Fruit fly (Drosophila melanogaster): ENCODE measurements around the gene elav.
"Not testable (repeated sequence)": the region's sequence is repeated elsewhere in the genome, so short reads cannot be mapped to it uniquely, and the experiment has no call there.

The elav gene

dm6 chrX:494607-495006 lies 28.4 kb downstream of the elav start, which contains the start of gene CG17778:
CG17778 (plus strand) TSS chrX:494614.
- TF ChIP-seq ovo (GFP tag; optimal IDR thresholded peaks at IDR 0.05), result no peak

dm6 chrX:494191-494554 lies 28.9 kb downstream of the elav start:
- no peak for TF ChIP-seq cic (GFP tag; optimal IDR thresholded peaks at IDR 0.05)
- TF ChIP-seq CG1620 (GFP tag; optimal IDR thresholded peaks at IDR 0.05), result no peak
- no peak for TF ChIP-seq CG11617 (GFP tag; optimal IDR thresholded peaks at IDR 0.05)
- TF ChIP-seq kay (GFP tag; ENCODE audit: borderline replicate concordance), result no peak

dm6 chrX:493445-494190 lies 29.4 kb downstream of the elav start, which contains the start of gene CG17896:
CG17896 (minus strand) TSS chrX:493495.
- TF ChIP-seq toe (GFP tag; optimal IDR thresholded peaks at IDR 0.05), result peak; percentile 15
- TF ChIP-seq Hr96 (GFP tag; optimal IDR thresholded peaks at IDR 0.05), result no peak
- TF ChIP-seq CG14711 (tag; optimal IDR thresholded peaks at IDR 0.05), result peak; percentile 94
- peak; percentile 92 for TF ChIP-seq tj (GFP tag; optimal IDR thresholded peaks at IDR 0.05)
- peak; percentile 96 for TF ChIP-seq bab1 (GFP tag; optimal IDR thresholded peaks at IDR 0.05)
- TF ChIP-seq CG7045 (GFP tag; optimal IDR thresholded peaks at IDR 0.05), result peak; percentile 87
- TF ChIP-seq CG1620 (GFP tag; optimal IDR thresholded peaks at IDR 0.05), result no peak
- no peak for TF ChIP-seq kay (GFP tag; ENCODE audit: borderline replicate concordance)
- TF ChIP-seq Crg-1 (GFP tag; optimal IDR thresholded peaks at IDR 0.05), result peak; percentile 86
- TF ChIP-seq CG11617 (GFP tag; optimal IDR thresholded peaks at IDR 0.05), result peak; percentile 89
- peak; percentile 80 for TF ChIP-seq Clk (GFP tag; optimal IDR thresholded peaks at IDR 0.05)
- peak; percentile 99 for TF ChIP-seq ovo (GFP tag; optimal IDR thresholded peaks at IDR 0.05)
- no peak for TF ChIP-seq CG5204 (GFP tag; optimal IDR thresholded peaks at IDR 0.05)
- TF ChIP-seq pad (GFP tag; optimal IDR thresholded peaks at IDR 0.05), result peak; percentile 82
- TF ChIP-seq Mnt (GFP tag; optimal IDR thresholded peaks at IDR 0.05), result peak; percentile 78
- TF ChIP-seq CG33017 (tag; optimal IDR thresholded peaks at IDR 0.05), result peak; percentile 96
- TF ChIP-seq CG7101 (tag; optimal IDR thresholded peaks at IDR 0.05), result peak; percentile 96
- TF ChIP-seq CG12768 (GFP tag; optimal IDR thresholded peaks at IDR 0.05), result peak; percentile 89
- TF ChIP-seq cic (GFP tag; optimal IDR thresholded peaks at IDR 0.05), result peak; percentile 91

- TF ChIP-seq CG12768 (GFP tag; optimal IDR thresholded peaks at IDR 0.05), result peak; percentile 35
- no peak for TF ChIP-seq kay (GFP tag; ENCODE audit: borderline replicate concordance)
- TF ChIP-seq pad (GFP tag; optimal IDR thresholded peaks at IDR 0.05), result no peak
- no peak for TF ChIP-seq CG1620 (GFP tag; optimal IDR thresholded peaks at IDR 0.05)
- TF ChIP-seq Crg-1 (GFP tag; optimal IDR thresholded peaks at IDR 0.05), result no peak
- TF ChIP-seq cic (GFP tag; optimal IDR thresholded peaks at IDR 0.05), result no peak
- TF ChIP-seq toe (GFP tag; optimal IDR thresholded peaks at IDR 0.05), result no peak
- TF ChIP-seq CG11617 (GFP tag; optimal IDR thresholded peaks at IDR 0.05), result peak; percentile 11
- TF ChIP-seq Mnt (GFP tag; optimal IDR thresholded peaks at IDR 0.05), result no peak
Observed at dm6 chrX:492701-493299, 30.2 kb downstream of the elav start.

dm6 chrX:487517-487957 lies 35.5 kb downstream of the elav start, which contains the start of the genes CG18273 and CG3156:
CG18273 (minus strand) TSS chrX:487581.
CG3156 (plus strand) TSS chrX:487878.
- TF ChIP-seq CG1620 (GFP tag; optimal IDR thresholded peaks at IDR 0.05), result peak; percentile 21
- TF ChIP-seq CG14711 (tag; optimal IDR thresholded peaks at IDR 0.05), result peak; percentile 35
- peak; percentile 1 for TF ChIP-seq CG7045 (GFP tag; optimal IDR thresholded peaks at IDR 0.05)
- TF ChIP-seq Hr96 (GFP tag; optimal IDR thresholded peaks at IDR 0.05), result no peak
- TF ChIP-seq tj (GFP tag; optimal IDR thresholded peaks at IDR 0.05), result peak; percentile 6
- TF ChIP-seq toe (GFP tag; optimal IDR thresholded peaks at IDR 0.05), result no peak
- no peak for TF ChIP-seq kay (GFP tag; ENCODE audit: borderline replicate concordance)
- no peak for TF ChIP-seq Crg-1 (GFP tag; optimal IDR thresholded peaks at IDR 0.05)
- no peak for TF ChIP-seq Clk (GFP tag; optimal IDR thresholded peaks at IDR 0.05)
- peak; percentile 57 for TF ChIP-seq bab1 (GFP tag; optimal IDR thresholded peaks at IDR 0.05)
- TF ChIP-seq cic (GFP tag; optimal IDR thresholded peaks at IDR 0.05), result no peak
- peak; percentile 48 for TF ChIP-seq CG7101 (tag; optimal IDR thresholded peaks at IDR 0.05)
- TF ChIP-seq Mnt (GFP tag; optimal IDR thresholded peaks at IDR 0.05), result peak; percentile 97
- peak; percentile 4 for TF ChIP-seq ovo (GFP tag; optimal IDR thresholded peaks at IDR 0.05)
- peak; percentile 15 for TF ChIP-seq pad (GFP tag; optimal IDR thresholded peaks at IDR 0.05)
- no peak for TF ChIP-seq CG33017 (tag; optimal IDR thresholded peaks at IDR 0.05)
- TF ChIP-seq CG11617 (GFP tag; optimal IDR thresholded peaks at IDR 0.05), result peak; percentile 62
- no peak for TF ChIP-seq CG12768 (GFP tag; optimal IDR thresholded peaks at IDR 0.05)

- not testable (repeated sequence) for TF ChIP-seq CG33017 (tag; optimal IDR thresholded peaks at IDR 0.05); Hr96 (GFP tag; optimal IDR thresholded peaks at IDR 0.05); ovo (GFP tag; optimal IDR thresholded peaks at IDR 0.05)
Observed at dm6 chrX:481642-482041, 41.4 kb downstream of the elav start, which contains the start of gene CG3176. CG3176 (plus strand) TSS chrX:481862.

- TF ChIP-seq toe (GFP tag; optimal IDR thresholded peaks at IDR 0.05) (no peak), CG11617 (GFP tag; optimal IDR thresholded peaks at IDR 0.05) (no peak), CG5204 (GFP tag; optimal IDR thresholded peaks at IDR 0.05) (no peak), tj (GFP tag; optimal IDR thresholded peaks at IDR 0.05) (no peak), ovo (GFP tag; optimal IDR thresholded peaks at IDR 0.05) (no peak), pad (GFP tag; optimal IDR thresholded peaks at IDR 0.05) (no peak), Mnt (GFP tag; optimal IDR thresholded peaks at IDR 0.05) (no peak), CG33017 (tag; optimal IDR thresholded peaks at IDR 0.05) (no peak), cnc (optimal IDR thresholded peaks at IDR 0.05) (no peak), CG14711 (tag; optimal IDR thresholded peaks at IDR 0.05) (no peak), CG7045 (GFP tag; optimal IDR thresholded peaks at IDR 0.05) (no peak), Clk (GFP tag; optimal IDR thresholded peaks at IDR 0.05) (no peak), CG1620 (GFP tag; optimal IDR thresholded peaks at IDR 0.05) (no peak), Crg-1 (GFP tag; optimal IDR thresholded peaks at IDR 0.05) (no peak), Hr96 (GFP tag; optimal IDR thresholded peaks at IDR 0.05) (no peak), CG7101 (tag; optimal IDR thresholded peaks at IDR 0.05) (no peak)
Observed at dm6 chrX:478766-479165, 44.3 kb downstream of the elav start, which contains the start of gene CG32817. CG32817 (plus strand) TSS chrX:479066.

Measured in whole organism, adult.